Worm (Caenorhabditis elegans) whole organism, L3 larva: ENCODE measurements around the gene C43D7.4.

Experiments
- ZK546.5 ChIP-seq: sonication (generic microtip); optimal IDR thresholded peaks from 2 replicates; lab custom pipeline; 2017; ENCODE audit warnings: missing biosample characterization, missing genetic modification characterization
- mdl-1 ChIP-seq: fragments of 150-350 bp; optimal IDR thresholded peaks from 2 replicates; lab custom pipeline; 2014; ENCODE audit warnings: missing biosample characterization, missing genetic modification characterization
- nhr-11 ChIP-seq: fragments of 150-350 bp; optimal IDR thresholded peaks from 2 replicates; lab custom pipeline; 2014; ENCODE audit warnings: missing biosample characterization, missing genetic modification characterization
- nhr-12 ChIP-seq: fragments of 150-350 bp; optimal IDR thresholded peaks from 2 replicates; lab custom pipeline; 2014; ENCODE audit warnings: missing biosample characterization, missing genetic modification characterization
- nhr-237 ChIP-seq: fragments of 150-350 bp; optimal IDR thresholded peaks from 2 replicates; lab custom pipeline; 2014; ENCODE audit warnings: missing biosample characterization, missing genetic modification characterization
- nhr-76 ChIP-seq: fragments of 150-350 bp; sonication (generic microtip); optimal IDR thresholded peaks from 5 replicates; lab custom pipeline; 2014; ENCODE audit warnings: missing biosample characterization, missing genetic modification characterization
- pha-4 ChIP-seq: fragments of 150-350 bp; optimal IDR thresholded peaks from 2 replicates; lab custom pipeline; 2014; ENCODE audit warnings: missing biosample characterization, missing genetic modification reagents, missing genetic modification characterization
- sea-2 ChIP-seq: fragments of 150-350 bp; sonication (generic microtip); optimal IDR thresholded peaks from 4 replicates; lab custom pipeline; 2014; ENCODE audit warnings: missing biosample characterization, missing genetic modification reagents, missing genetic modification characterization
- snpc-4 ChIP-seq: fragments of 150-350 bp; optimal IDR thresholded peaks from 2 replicates; lab custom pipeline; 2014; ENCODE audit warnings: missing biosample characterization, missing genetic modification characterization
- unc-39 ChIP-seq: sonication (generic microtip); optimal IDR thresholded peaks from 4 replicates; lab custom pipeline; 2017; ENCODE audit warnings: missing biosample characterization, missing genetic modification characterization
- unc-62 ChIP-seq: fragments of 150-350 bp; sonication (generic microtip); optimal IDR thresholded peaks from 4 replicates; lab custom pipeline; 2014; ENCODE audit warnings: missing biosample characterization, missing genetic modification reagents, missing genetic modification characterization
- ztf-11 ChIP-seq: fragments of 150-350 bp; optimal IDR thresholded peaks from 2 replicates; lab custom pipeline; 2014; ENCODE audit warnings: missing biosample characterization, missing genetic modification characterization

- TF ChIP-seq ZK546.5 (tag; lab: Kevin White, UChicago) (no peak), mdl-1 (tag; lab: Kevin White, UChicago) (no peak), unc-62 (no peak), pha-4 (tag; lab: Kevin White, UChicago) (no peak), nhr-11 (no peak), snpc-4 (tag; lab: Kevin White, UChicago) (no peak), nhr-76 (tag; lab: Kevin White, UChicago) (no peak), ztf-11 (tag; lab: Kevin White, UChicago) (no peak), unc-39 (no peak), sea-2 (GFP tag; lab: Kevin White, UChicago) (no peak), nhr-237 (tag; lab: Kevin White, UChicago) (no peak), nhr-12 (tag; lab: Kevin White, UChicago) (no peak)
Observed at ce11 chrV:19358039-19358438, 35.8 kb upstream of the C43D7.4 start.
